Fruit fly (Drosophila melanogaster): ENCODE results near the gene Rpt5.
A peak's percentile ranks its signal among the peaks of the same experiment; 100 is the strongest.

Rpt5 gene

DNA sequence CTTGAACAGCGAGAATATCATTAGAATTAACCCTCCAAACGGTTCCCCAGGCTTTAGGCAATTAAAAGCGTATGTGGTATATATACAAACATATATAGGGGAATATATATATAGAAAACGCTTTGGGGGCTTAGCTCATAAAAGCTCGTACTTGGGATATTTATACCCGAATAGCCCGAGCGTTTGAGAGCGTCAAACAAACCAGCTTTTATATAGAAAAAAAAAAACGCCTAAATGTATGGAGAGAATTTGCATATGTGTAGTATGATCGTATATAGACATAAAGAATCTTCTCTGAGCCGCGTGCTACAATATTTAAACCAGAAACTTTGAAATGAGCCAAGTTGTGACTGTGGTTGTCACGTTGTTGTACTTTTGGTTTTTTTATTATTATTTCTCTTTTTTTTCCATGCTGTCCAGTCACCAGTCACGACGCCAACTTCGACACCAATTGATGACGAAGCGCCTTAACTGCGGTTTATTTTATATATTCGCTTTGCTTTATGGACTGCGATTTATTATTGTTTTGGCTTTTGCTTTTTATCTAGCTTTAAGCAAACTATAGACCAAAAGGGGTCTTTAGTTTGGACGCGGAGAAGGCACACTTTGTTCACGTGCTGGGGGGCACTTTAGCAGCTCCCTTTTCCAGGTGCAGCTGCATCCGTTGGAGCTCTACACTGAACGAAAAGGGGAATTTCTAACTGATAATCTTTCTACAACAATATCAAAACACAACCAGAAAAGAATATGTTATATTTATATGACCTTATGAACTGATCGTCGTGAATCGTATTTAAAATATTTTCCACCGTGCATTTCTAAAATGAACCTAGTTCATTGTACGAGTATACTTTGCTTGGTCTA, 34.3 kb downstream of the Rpt5 start (continued):
- TF ChIP-seq Ets96B (tag; optimal IDR thresholded peaks at IDR 0.05) (peak; percentile 47), fd59A (GFP tag; optimal IDR thresholded peaks at IDR 0.05) (peak; percentile 35), Eip78C (GFP tag) (peak; percentile 96), CG11762 (GFP tag; optimal IDR thresholded peaks at IDR 0.05; ENCODE audit: insufficient read depth) (peak; percentile 20), lz (GFP tag; optimal IDR thresholded peaks at IDR 0.05) (peak; percentile 12), CG8119 (GFP tag; IDR thresholded peaks at IDR 0.05) (0 out of 3 replicates have a peak, but pooled peaks have one; percentile 24), salr (GFP tag; optimal IDR thresholded peaks at IDR 0.05) (peak; percentile 7 to 27), dac (GFP tag; optimal IDR thresholded peaks at IDR 0.05) (no peak), CG6276 (GFP tag; optimal IDR thresholded peaks at IDR 0.05) (peak; percentile 46), CG7368 (GFP tag; optimal IDR thresholded peaks at IDR 0.05) (peak; percentile 65), CG9139 (GFP tag; optimal IDR thresholded peaks at IDR 0.05) (peak; percentile 5), Hr4 (GFP tag; optimal IDR thresholded peaks at IDR 0.05) (peak; percentile 25), esn (GFP tag; optimal IDR thresholded peaks at IDR 0.05) (no peak), CG6163 (GFP tag; IDR thresholded peaks at IDR 0.05) (peak; percentile 85)

DNA sequence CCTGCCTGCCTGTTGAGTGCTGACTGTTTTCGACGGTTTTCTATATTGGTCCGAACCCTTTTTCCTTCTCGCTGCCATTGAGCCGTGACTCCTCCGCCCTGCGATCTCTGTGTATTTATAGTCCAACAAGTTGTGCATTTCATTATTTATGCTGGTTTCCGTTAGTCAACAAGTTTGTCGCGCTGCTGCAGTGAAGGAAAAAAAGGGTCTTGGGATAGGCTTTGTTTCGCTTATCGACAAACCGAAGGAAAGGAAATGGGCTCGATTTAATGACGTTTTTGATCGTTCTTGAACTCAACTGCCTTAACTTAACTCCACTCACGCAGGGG, 34.9 kb downstream of the Rpt5 start:
- TF ChIP-seq dsx (GFP tag; optimal IDR thresholded peaks at IDR 0.05; ENCODE audit: poor library complexity, severe bottlenecking) (peak; percentile 29), CG9139 (GFP tag; optimal IDR thresholded peaks at IDR 0.05) (peak; percentile 7), pdm3 (GFP tag; optimal IDR thresholded peaks at IDR 0.05) (no peak)

- TF ChIP-seq Hr4 (GFP tag; optimal IDR thresholded peaks at IDR 0.05) (peak; percentile 72), fd59A (GFP tag; optimal IDR thresholded peaks at IDR 0.05) (peak; percentile 67), Gug (GFP tag; IDR thresholded peaks at IDR 0.05) (peak; percentile 68), salr (GFP tag; optimal IDR thresholded peaks at IDR 0.05) (peak; percentile 48 to 73), dac (GFP tag; optimal IDR thresholded peaks at IDR 0.05) (peak; percentile 61), CG8319 (GFP tag; optimal IDR thresholded peaks at IDR 0.05) (no peak), Hr39 (GFP tag; optimal IDR thresholded peaks at IDR 0.05) (peak; percentile 60), OdsH (GFP tag; optimal IDR thresholded peaks at IDR 0.05) (peak; percentile 76), CG11762 (GFP tag; optimal IDR thresholded peaks at IDR 0.05; ENCODE audit: insufficient read depth) (peak; percentile 67), cyc (GFP tag; optimal IDR thresholded peaks at IDR 0.05) (peak; percentile 47), CG10631 (GFP tag; optimal IDR thresholded peaks at IDR 0.05) (peak; percentile 80), CG10669 (GFP tag; optimal IDR thresholded peaks at IDR 0.05) (peak; percentile 73), CG32006 (GFP tag; optimal IDR thresholded peaks at IDR 0.05) (peak; percentile 88), Blimp-1 (GFP tag; optimal IDR thresholded peaks at IDR 0.05) (no peak), Sox14 (GFP tag; optimal IDR thresholded peaks at IDR 0.05) (peak; percentile 75), fkh (GFP tag; optimal IDR thresholded peaks at IDR 0.05) (no peak), CG11294 (GFP tag; IDR thresholded peaks at IDR 0.05) (peak; percentile 44; the same call in 1 of the 2 replicates), CG8119 (GFP tag; IDR thresholded peaks at IDR 0.05) (peak; percentile 79), Sox15 (GFP tag; optimal IDR thresholded peaks at IDR 0.05) (peak; percentile 46), lz (GFP tag; optimal IDR thresholded peaks at IDR 0.05) (peak; percentile 51), CG31627 (GFP tag; optimal IDR thresholded peaks at IDR 0.05) (peak; percentile 54), spab (GFP tag; optimal IDR thresholded peaks at IDR 0.05) (peak; percentile 77), CG7368 (GFP tag; optimal IDR thresholded peaks at IDR 0.05) (peak; percentile 29), CG6808 (GFP tag; optimal IDR thresholded peaks at IDR 0.05) (peak; percentile 71), CG15336 (GFP tag; IDR thresholded peaks at IDR 0.05) (peak; percentile 71; the same call in 1 of the 2 replicates), fd85E (GFP tag; optimal IDR thresholded peaks at IDR 0.05) (no peak), topi (GFP tag; optimal IDR thresholded peaks at IDR 0.05) (peak; percentile 66), CG8632 (GFP tag; optimal IDR thresholded peaks at IDR 0.05) (peak; percentile 65), Ets96B (tag; optimal IDR thresholded peaks at IDR 0.05) (peak; percentile 79), achi (GFP tag; optimal IDR thresholded peaks at IDR 0.05) (peak; percentile 56), CG4318 (GFP tag; optimal IDR thresholded peaks at IDR 0.05) (peak; percentile 70), Smox (GFP tag; optimal IDR thresholded peaks at IDR 0.05) (peak; percentile 56), Sox102F (GFP tag; optimal IDR thresholded peaks at IDR 0.05) (peak; percentile 53), ss (GFP tag; optimal IDR thresholded peaks at IDR 0.05) (peak; percentile 65 to 81), dsx (GFP tag; optimal IDR thresholded peaks at IDR 0.05; ENCODE audit: poor library complexity, severe bottlenecking) (peak; percentile 59), Hr38 (GFP tag; optimal IDR thresholded peaks at IDR 0.05) (no peak), eg (GFP tag; IDR thresholded peaks at IDR 0.05) (peak; percentile 63)
These were observed 35.8 kb downstream of the Rpt5 start for dm6 chr3R:23788406-23789021.

Measured in whole organism, prepupa.